Fruit fly (Drosophila melanogaster) whole organism, embryonic: ENCODE data around the gene Notum.

Experiments
- Asciz ChIP-seq: fragments of 200-800 bp; sonication (Bioruptor generic); optimal IDR thresholded peaks from 2 replicates; lab custom pipeline; 2017; ENCODE audit warnings: missing biosample characterization, mild to moderate bottlenecking, missing genetic modification characterization, missing genetic modification reagents
- Awh ChIP-seq: fragments of 200-800 bp; sonication (Bioruptor generic); IDR thresholded peaks from 2 replicates; pipeline ENCODE4, ENCODE4 v1.3.6; 2022; ENCODE audit warnings: missing biosample characterization, missing genetic modification characterization
- Bgb ChIP-seq: fragments of 200-800 bp; sonication (Bioruptor generic); IDR thresholded peaks from 2 replicates; pipeline ENCODE4 v1.3.6; 2022; ENCODE audit warnings: missing biosample characterization, missing genetic modification characterization; ENCODE audit not compliant: partially characterized antibody
- CG10147 ChIP-seq: fragments of 200-800 bp; sonication (Bioruptor generic); optimal IDR thresholded peaks from 2 replicates; lab custom pipeline; 2019; ENCODE audit warnings: missing biosample characterization, mild to moderate bottlenecking, missing genetic modification characterization, moderate library complexity
- CG10543 ChIP-seq: fragments of 200-800 bp; sonication (Bioruptor generic); optimal IDR thresholded peaks from 3 replicates; lab custom pipeline; 2017; ENCODE audit warnings: missing biosample characterization, mild to moderate bottlenecking, missing genetic modification characterization, moderate library complexity
- CG10654 ChIP-seq: fragments of 200-800 bp; sonication (Bioruptor generic); optimal IDR thresholded peaks from 2 replicates; lab custom pipeline; 2016; ENCODE audit warnings: missing biosample characterization, missing genetic modification characterization
- CG12744 ChIP-seq: fragments of 200-800 bp; sonication (Bioruptor generic); optimal IDR thresholded peaks from 2 replicates; lab custom pipeline; 2016; ENCODE audit warnings: missing biosample characterization, missing genetic modification characterization
- CG12769 ChIP-seq: fragments of 200-800 bp; sonication (Bioruptor generic); optimal IDR thresholded peaks from 2 replicates; lab custom pipeline; 2019; ENCODE audit warnings: missing biosample characterization, mild to moderate bottlenecking, missing genetic modification characterization, moderate library complexity
- CG13287 ChIP-seq: fragments of 200-800 bp; sonication (Bioruptor generic); IDR thresholded peaks from 2 replicates; pipeline ENCODE4 v1.3.6; 2022; ENCODE audit warnings: missing biosample characterization, missing genetic modification characterization; ENCODE audit not compliant: partially characterized antibody
- CG16815 ChIP-seq: fragments of 200-800 bp; sonication (Bioruptor generic); optimal IDR thresholded peaks from 3 replicates; lab custom pipeline; 2017; ENCODE audit warnings: missing biosample characterization, mild to moderate bottlenecking, missing genetic modification characterization
- CG17186 ChIP-seq: fragments of 200-800 bp; sonication (Bioruptor generic); optimal IDR thresholded peaks from 3 replicates; lab custom pipeline; 2017; ENCODE audit warnings: missing biosample characterization, missing genetic modification reagents, missing genetic modification characterization
- CG17612 ChIP-seq: fragments of 200-800 bp; sonication (Bioruptor generic); IDR thresholded peaks from 2 replicates; pipeline ENCODE4 v1.3.6; 2022; ENCODE audit warnings: missing biosample characterization, missing genetic modification characterization
- CG30431 ChIP-seq: fragments of 200-800 bp; sonication (Bioruptor generic); optimal IDR thresholded peaks from 2 replicates; lab custom pipeline; 2017; ENCODE audit warnings: missing biosample characterization, missing genetic modification characterization
- CG6854 ChIP-seq: fragments of 200-800 bp; sonication (Bioruptor generic); optimal IDR thresholded peaks from 3 replicates; lab custom pipeline; 2017; ENCODE audit warnings: missing biosample characterization, mild to moderate bottlenecking, missing genetic modification characterization
- CG7372 ChIP-seq: fragments of 200-800 bp; sonication (Bioruptor generic); IDR thresholded peaks from 2 replicates; pipeline ENCODE4 v1.3.6; 2022; ENCODE audit warnings: missing biosample characterization, missing genetic modification characterization
- CG7839 ChIP-seq: fragments of 200-800 bp; sonication (Bioruptor generic); optimal IDR thresholded peaks from 3 replicates; lab custom pipeline; 2018; ENCODE audit warnings: missing biosample characterization, mild to moderate bottlenecking, missing genetic modification characterization, moderate library complexity
- CG7963 ChIP-seq: fragments of 200-800 bp; sonication (Bioruptor generic); IDR thresholded peaks from 3 replicates; pipeline ENCODE4 v1.3.6; 2022; ENCODE audit warnings: missing biosample characterization, missing genetic modification characterization; ENCODE audit not compliant: partially characterized antibody
- CG8765 ChIP-seq: fragments of 200-800 bp; sonication (Bioruptor generic); IDR thresholded peaks from 2 replicates; pipeline ENCODE4 v1.3.6; 2022; ENCODE audit warnings: missing biosample characterization, missing genetic modification characterization
- CG8924 ChIP-seq: fragments of 200-800 bp; optimal IDR thresholded peaks from 3 replicates; lab custom pipeline; 2019; ENCODE audit warnings: missing biosample characterization, mild to moderate bottlenecking, missing genetic modification characterization, moderate library complexity
- CG9215 ChIP-seq: fragments of 200-800 bp; sonication (Bioruptor generic); IDR thresholded peaks from 2 replicates; pipeline ENCODE4 v1.3.6; 2022; ENCODE audit warnings: missing biosample characterization, missing genetic modification characterization
- D19B ChIP-seq: fragments of 200-800 bp; sonication (Bioruptor generic); optimal IDR thresholded peaks from 2 replicates; lab custom pipeline; 2017; ENCODE audit warnings: missing biosample characterization, mild to moderate bottlenecking, missing genetic modification characterization
- E2f1 ChIP-seq: fragments of 200-800 bp; sonication (Bioruptor generic); IDR thresholded peaks from 2 replicates; pipeline ENCODE4 v1.3.6; 2022; ENCODE audit warnings: missing biosample characterization, missing genetic modification characterization
- Fer3 ChIP-seq: fragments of 200-800 bp; sonication (Bioruptor generic); optimal IDR thresholded peaks from 2 replicates; lab custom pipeline; 2018; ENCODE audit warnings: missing biosample characterization, mild to moderate bottlenecking, missing genetic modification characterization, moderate library complexity
- GATAe ChIP-seq: fragments of 200-800 bp; sonication (Bioruptor generic); conservative IDR thresholded peaks from 2 replicates; pipeline ENCODE4 v1.3.6; 2022; ENCODE audit warnings: missing biosample characterization, missing genetic modification characterization
- HLHmδ ChIP-seq: fragments of 200-800 bp; sonication (Bioruptor generic); optimal IDR thresholded peaks from 2 replicates; lab custom pipeline; 2018; ENCODE audit warnings: missing biosample characterization, mild to moderate bottlenecking, missing genetic modification characterization, moderate library complexity
- Hey ChIP-seq: fragments of 200-800 bp; sonication (Bioruptor generic); optimal IDR thresholded peaks from 3 replicates; lab custom pipeline; 2018; ENCODE audit warnings: missing biosample characterization, mild to moderate bottlenecking, missing genetic modification characterization
- Mad ChIP-seq: fragments of 200-800 bp; sonication (Bioruptor generic); optimal IDR thresholded peaks from 2 replicates; lab custom pipeline; 2016; ENCODE audit warnings: missing biosample characterization, missing genetic modification characterization
- Max ChIP-seq: fragments of 200-800 bp; sonication (Bioruptor generic); optimal IDR thresholded peaks from 2 replicates; lab custom pipeline; 2016; ENCODE audit warnings: missing biosample characterization, mild to moderate bottlenecking, missing genetic modification characterization
- Oaz ChIP-seq: fragments of 200-800 bp; sonication (Bioruptor generic); IDR thresholded peaks from 2 replicates; pipeline ENCODE4 v1.3.6; 2022; ENCODE audit warnings: missing biosample characterization, missing genetic modification characterization
- Opbp ChIP-seq: fragments of 200-800 bp; sonication (Bioruptor generic); IDR thresholded peaks from 3 replicates; pipeline ENCODE4 v1.3.6; 2022; ENCODE audit warnings: missing biosample characterization, missing genetic modification characterization; ENCODE audit not compliant: partially characterized antibody
- Tbp ChIP-seq: fragments of >200 bp; optimal IDR thresholded peaks from 2 replicates; lab custom pipeline; 2018; ENCODE audit warnings: missing biosample characterization, missing genetic modification characterization
- amos ChIP-seq: fragments of 200-800 bp; sonication (Bioruptor generic); IDR thresholded peaks from 2 replicates; pipeline ENCODE4 v1.3.6; 2022; ENCODE audit warnings: missing biosample characterization, missing genetic modification characterization; ENCODE audit not compliant: partially characterized antibody
- ara ChIP-seq: fragments of 200-800 bp; sonication (Bioruptor generic); IDR thresholded peaks from 2 replicates; pipeline ENCODE4 v1.3.6; 2022; ENCODE audit warnings: missing biosample characterization, missing genetic modification characterization
- cg ChIP-seq: fragments of 200-800 bp; sonication (Bioruptor generic); optimal IDR thresholded peaks from 3 replicates; lab custom pipeline; 2019; ENCODE audit warnings: missing biosample characterization, mild to moderate bottlenecking, missing genetic modification characterization, moderate library complexity
- crol ChIP-seq: fragments of 200-800 bp; sonication (Bioruptor generic); IDR thresholded peaks from 2 replicates; pipeline ENCODE4 v1.3.6; 2022; ENCODE audit warnings: missing biosample characterization, missing genetic modification characterization
- crp ChIP-seq, 2 experiments: fragments of 200-800 bp; sonication (Bioruptor generic); optimal IDR thresholded peaks; 2 replicates in 1 of 2; 3 replicates in 1 of 2; lab custom pipeline; 2017; ENCODE audit warnings: missing biosample characterization in 2 of 2, missing genetic modification characterization in 2 of 2, mild to moderate bottlenecking in 1 of 2, moderate library complexity in 1 of 2
- danr ChIP-seq: fragments of 200-800 bp; sonication (Bioruptor generic); IDR thresholded peaks from 2 replicates; pipeline ENCODE4 v1.3.6; 2022; ENCODE audit warnings: missing biosample characterization, missing genetic modification characterization
- fd102C ChIP-seq: fragments of 200-800 bp; sonication (Bioruptor generic); optimal IDR thresholded peaks from 2 replicates; lab custom pipeline; 2018; ENCODE audit warnings: missing biosample characterization, mild to moderate bottlenecking, missing genetic modification characterization, moderate library complexity
- gem ChIP-seq: fragments of 200-800 bp; sonication (Bioruptor generic); optimal IDR thresholded peaks from 2 replicates; lab custom pipeline; 2019; ENCODE audit warnings: missing biosample characterization, mild to moderate bottlenecking, missing genetic modification characterization, moderate library complexity
- grau ChIP-seq: fragments of 200-800 bp; optimal IDR thresholded peaks from 3 replicates; lab custom pipeline; 2019; ENCODE audit warnings: missing biosample characterization, mild to moderate bottlenecking, missing genetic modification characterization, moderate library complexity
- hth ChIP-seq: fragments of >200 bp; optimal IDR thresholded peaks from 2 replicates; lab custom pipeline; 2017; ENCODE audit warnings: inconsistent platforms
- insv ChIP-seq, 2 experiments: fragments of 200-800 bp; sonication (Bioruptor generic); optimal IDR thresholded peaks; 3 replicates each; lab custom pipeline; 2016 to 2018; ENCODE audit warnings: missing biosample characterization in 2 of 2, missing genetic modification characterization in 2 of 2
- ken ChIP-seq: fragments of 200-800 bp; sonication (Bioruptor generic); IDR thresholded peaks from 3 replicates; pipeline ENCODE4 v1.3.6; 2022; ENCODE audit warnings: missing biosample characterization, missing genetic modification characterization
- knrl ChIP-seq: fragments of 200-800 bp; sonication (Bioruptor generic); IDR thresholded peaks from 3 replicates; pipeline ENCODE4 v1.3.6; 2022; ENCODE audit warnings: missing biosample characterization, missing genetic modification characterization; ENCODE audit not compliant: partially characterized antibody
- mirr ChIP-seq: fragments of 200-800 bp; sonication (Bioruptor generic); optimal IDR thresholded peaks from 3 replicates; lab custom pipeline; 2018; ENCODE audit warnings: missing biosample characterization, mild to moderate bottlenecking, missing genetic modification characterization
- onecut ChIP-seq: fragments of 200-800 bp; sonication (Bioruptor generic); IDR thresholded peaks from 2 replicates; pipeline ENCODE4 v1.3.6; 2022; ENCODE audit warnings: missing biosample characterization, missing genetic modification characterization
- schlank ChIP-seq: fragments of 200-800 bp; sonication (Bioruptor generic); optimal IDR thresholded peaks from 2 replicates; lab custom pipeline; 2018; ENCODE audit warnings: missing biosample characterization, mild to moderate bottlenecking, missing genetic modification characterization
- sisA ChIP-seq: fragments of 200-800 bp; sonication (Bioruptor generic); IDR thresholded peaks from 2 replicates; pipeline ENCODE4 v1.3.6; 2022; ENCODE audit warnings: missing biosample characterization, missing genetic modification characterization
- slp2 ChIP-seq: fragments of 200-800 bp; sonication (Bioruptor generic); optimal IDR thresholded peaks from 2 replicates; lab custom pipeline; 2016; ENCODE audit warnings: missing biosample characterization, missing genetic modification characterization
- wdn ChIP-seq: fragments of 200-800 bp; sonication (Bioruptor generic); IDR thresholded peaks from 2 replicates; pipeline ENCODE4 v1.3.6; 2022; ENCODE audit warnings: missing biosample characterization, missing genetic modification characterization
- wor ChIP-seq: fragments of 200-800 bp; sonication (Bioruptor generic); IDR thresholded peaks from 2 replicates; pipeline ENCODE4 v1.3.6; 2022; ENCODE audit warnings: missing biosample characterization, missing genetic modification characterization

Gene Notum

dm6 chr3L:16051719-16052122 lies 28.4 kb downstream of the Notum start, which contains the start of gene Mbs (continued):
- no peak for TF ChIP-seq CG30431 (GFP tag; lab: Kevin White, UChicago)
- peak; percentile 17; the same call in 1 of the 2 replicates for TF ChIP-seq onecut (GFP tag; lab: Robert Waterston, UW)
- TF ChIP-seq Asciz (GFP tag; lab: Kevin White, UChicago): peak; percentile 18
- TF ChIP-seq grau (tag; lab: Kevin White, UChicago): peak; percentile 16
- TF ChIP-seq CG7372 (GFP tag; lab: Robert Waterston, UW): no peak
- peak; percentile 10 for TF ChIP-seq CG7839 (tag; lab: Kevin White, UChicago)
- TF ChIP-seq crol (GFP tag; lab: Robert Waterston, UW): no peak
- peak; percentile 9 for TF ChIP-seq CG10147 (GFP tag; lab: Kevin White, UChicago)
- peak; percentile 42 for TF ChIP-seq knrl (GFP tag; lab: Robert Waterston, UW)
- TF ChIP-seq CG10543 (GFP tag; lab: Kevin White, UChicago): peak; percentile 70
- no peak for TF ChIP-seq ara
- peak; percentile 33 for TF ChIP-seq Fer3 (tag; lab: Kevin White, UChicago)
- no peak for TF ChIP-seq Hey (tag; lab: Kevin White, UChicago)
- peak; percentile 23 for TF ChIP-seq mirr
- TF ChIP-seq cg (GFP tag; lab: Kevin White, UChicago): no peak
- no peak for TF ChIP-seq GATAe
- no peak for TF ChIP-seq crp (GFP tag; optimal IDR thresholded peaks at IDR 0.05; lab: Kevin White, UChicago)
- TF ChIP-seq CG13287 (GFP tag; lab: Robert Waterston, UW): peak; percentile 60
- no peak for TF ChIP-seq CG12744
- TF ChIP-seq ken (GFP tag; lab: Robert Waterston, UW): no peak
- no peak for TF ChIP-seq Max (GFP tag; lab: Kevin White, UChicago)
- no peak for TF ChIP-seq gem (tag; lab: Kevin White, UChicago)
- TF ChIP-seq CG17612 (GFP tag; lab: Robert Waterston, UW): no peak
- TF ChIP-seq Bgb: peak; percentile 66
- TF ChIP-seq CG7963: peak; percentile 22; the same call in 1 of the 3 replicates
- no peak for TF ChIP-seq danr (GFP tag; lab: Robert Waterston, UW)
- no peak for TF ChIP-seq Mad (GFP tag; lab: Kevin White, UChicago)
- TF ChIP-seq slp2 (GFP tag; lab: Kevin White, UChicago): no peak
- peak; percentile 51 for TF ChIP-seq HLHmδ
- TF ChIP-seq Tbp: no peak
- no peak for TF ChIP-seq CG6854 (GFP tag; lab: Kevin White, UChicago)
- TF ChIP-seq E2f1 (GFP tag; lab: Robert Waterston, UW): no peak
- TF ChIP-seq CG9215 (GFP tag; lab: Robert Waterston, UW): peak; percentile 66
- TF ChIP-seq CG8765 (GFP tag; lab: Robert Waterston, UW): no peak
- TF ChIP-seq CG16815 (GFP tag; lab: Kevin White, UChicago): no peak
- TF ChIP-seq sisA (GFP tag; lab: Robert Waterston, UW): no peak
- TF ChIP-seq insv (GFP tag; optimal IDR thresholded peaks at IDR 0.05; lab: Kevin White, UChicago): peak in 1 of 2 experiments; percentile 41
- no peak for TF ChIP-seq CG10654 (GFP tag; lab: Kevin White, UChicago)
- TF ChIP-seq D19B (GFP tag; lab: Kevin White, UChicago): no peak
- TF ChIP-seq schlank (tag; lab: Kevin White, UChicago): no peak
- TF ChIP-seq hth (lab: Kevin White, UChicago): no peak
- TF ChIP-seq CG8924 (tag; lab: Kevin White, UChicago): peak; percentile 5
- no peak for TF ChIP-seq CG12769 (tag; lab: Kevin White, UChicago)
- peak; percentile 54; the same call in 2 of the 3 replicates for TF ChIP-seq Opbp (GFP tag; lab: Robert Waterston, UW)
- no peak for TF ChIP-seq Awh
- TF ChIP-seq wdn (GFP tag; lab: Robert Waterston, UW): no peak
- TF ChIP-seq amos (GFP tag; lab: Robert Waterston, UW): peak; percentile 77
- TF ChIP-seq wor (GFP tag; lab: Robert Waterston, UW): no peak
- no peak for TF ChIP-seq Oaz (GFP tag; lab: Robert Waterston, UW)
- TF ChIP-seq CG17186: peak; percentile 46
- TF ChIP-seq fd102C (GFP tag; lab: Kevin White, UChicago): no peak
